Fruit fly (Drosophila melanogaster) whole organism, embryonic: ENCODE data around the gene MYPT-75D.

Experiments
- Atf3 ChIP-seq: fragments of 200-800 bp; sonication (Bioruptor generic); optimal IDR thresholded peaks from 3 replicates; lab custom pipeline; 2016; ENCODE audit warnings: missing biosample characterization, missing genetic modification characterization
- BEAF-32 ChIP-seq: fragments of 200-800 bp; sonication (Bioruptor generic); optimal IDR thresholded peaks from 3 replicates; lab custom pipeline; 2017; ENCODE audit warnings: missing biosample characterization, missing genetic modification characterization, mild to moderate bottlenecking, moderate library complexity, missing genetic modification reagents
- CG10565 ChIP-seq: fragments of 200-800 bp; sonication (Bioruptor generic); optimal IDR thresholded peaks from 3 replicates; lab custom pipeline; 2016; ENCODE audit warnings: missing biosample characterization, mild to moderate bottlenecking, missing genetic modification characterization
- CG10979 ChIP-seq: fragments of 200-800 bp; sonication (Bioruptor generic); optimal IDR thresholded peaks from 2 replicates; lab custom pipeline; 2018; ENCODE audit warnings: missing biosample characterization, mild to moderate bottlenecking, missing genetic modification characterization, moderate library complexity
- CG11247 ChIP-seq: fragments of 200-800 bp; sonication (Bioruptor generic); IDR thresholded peaks from 2 replicates; pipeline ENCODE4 v1.3.6; 2022; ENCODE audit warnings: missing biosample characterization, missing genetic modification characterization
- CG13424 ChIP-seq: fragments of 200-800 bp; sonication (Bioruptor generic); optimal IDR thresholded peaks from 2 replicates; lab custom pipeline; 2019; ENCODE audit warnings: missing biosample characterization, mild to moderate bottlenecking, missing genetic modification characterization, moderate library complexity
- CG1602 ChIP-seq: fragments of 200-800 bp; sonication (Bioruptor generic); optimal IDR thresholded peaks from 3 replicates; lab custom pipeline; 2016; ENCODE audit warnings: missing biosample characterization, missing genetic modification characterization
- CG1603 ChIP-seq: fragments of 200-800 bp; sonication (Bioruptor generic); optimal IDR thresholded peaks from 2 replicates; lab custom pipeline; 2019; ENCODE audit warnings: missing biosample characterization, mild to moderate bottlenecking, missing genetic modification characterization, moderate library complexity
- CG17385 ChIP-seq: fragments of 200-800 bp; sonication (Bioruptor generic); optimal IDR thresholded peaks from 3 replicates; lab custom pipeline; 2018; ENCODE audit warnings: missing biosample characterization, mild to moderate bottlenecking, missing genetic modification characterization
- CG1792 ChIP-seq: fragments of 200-800 bp; sonication (Bioruptor generic); optimal IDR thresholded peaks from 2 replicates; lab custom pipeline; 2016; ENCODE audit warnings: missing biosample characterization, missing genetic modification characterization
- CG2875 ChIP-seq: fragments of 200-800 bp; sonication (Bioruptor generic); optimal IDR thresholded peaks from 2 replicates; lab custom pipeline; 2017; ENCODE audit warnings: missing biosample characterization, mild to moderate bottlenecking, missing genetic modification characterization, missing genetic modification reagents
- CG3065 ChIP-seq: fragments of 200-800 bp; sonication (Bioruptor generic); optimal IDR thresholded peaks from 2 replicates; lab custom pipeline; 2016; ENCODE audit warnings: missing biosample characterization, missing genetic modification characterization
- CG5180 ChIP-seq: fragments of 200-800 bp; sonication (Bioruptor generic); optimal IDR thresholded peaks from 3 replicates; lab custom pipeline; 2017; ENCODE audit warnings: missing biosample characterization, missing genetic modification characterization, mild to moderate bottlenecking, moderate library complexity, missing genetic modification reagents
- CG6765 ChIP-seq: fragments of 200-800 bp; sonication (Bioruptor generic); optimal IDR thresholded peaks from 3 replicates; lab custom pipeline; 2017; ENCODE audit warnings: missing biosample characterization, mild to moderate bottlenecking, missing genetic modification characterization
- CG7357 ChIP-seq: fragments of 200-800 bp; sonication (Bioruptor generic); IDR thresholded peaks from 3 replicates; pipeline ENCODE4 v1.3.6; 2022; ENCODE audit warnings: missing biosample characterization, missing genetic modification characterization
- CG7928 ChIP-seq: fragments of 200-800 bp; sonication (Bioruptor generic); optimal IDR thresholded peaks from 2 replicates; lab custom pipeline; 2017; ENCODE audit warnings: missing biosample characterization, mild to moderate bottlenecking, missing genetic modification characterization
- CG9876 ChIP-seq: fragments of 200-800 bp; sonication (Bioruptor generic); optimal IDR thresholded peaks from 2 replicates; lab custom pipeline; 2016; ENCODE audit warnings: missing biosample characterization, missing genetic modification characterization
- CHES-1-like ChIP-seq: fragments of 200-800 bp; sonication (Bioruptor generic); optimal IDR thresholded peaks from 2 replicates; lab custom pipeline; 2016; ENCODE audit warnings: missing biosample characterization, missing genetic modification characterization
- D ChIP-seq, 2 experiments: fragments of 200-800 bp in 1 of 2; fragments of >200 bp in 1 of 2; sonication (Bioruptor generic) in 1 of 2; optimal IDR thresholded peaks; 2 replicates in 1 of 2; 3 replicates in 1 of 2; lab custom pipeline; 2017; ENCODE audit warnings: mild to moderate bottlenecking in 1 of 2, missing biosample characterization in 1 of 2, missing genetic modification characterization in 1 of 2, missing genetic modification reagents in 1 of 2
- Deaf1 ChIP-seq: fragments of 200-800 bp; optimal IDR thresholded peaks from 3 replicates; lab custom pipeline; 2019; ENCODE audit warnings: missing biosample characterization, mild to moderate bottlenecking, missing genetic modification characterization, moderate library complexity
- Dip2 ChIP-seq: fragments of 200-800 bp; sonication (Bioruptor generic); IDR thresholded peaks from 2 replicates; pipeline ENCODE4 v1.3.6; 2022; ENCODE audit warnings: missing biosample characterization, missing genetic modification characterization
- Eip74EF ChIP-seq, 2 experiments: fragments of 200-800 bp in 1 of 2; fragments of >200 bp in 1 of 2; sonication (Bioruptor generic) in 1 of 2; optimal IDR thresholded peaks; 2 replicates each; lab custom pipeline; 2017 to 2019; ENCODE audit warnings: missing biosample characterization in 2 of 2, missing genetic modification characterization in 2 of 2, mild to moderate bottlenecking in 1 of 2, moderate library complexity in 1 of 2
- H2.0 ChIP-seq: fragments of 200-800 bp; sonication (Bioruptor generic); IDR thresholded peaks from 2 replicates; pipeline ENCODE4 v1.3.6; 2022; ENCODE audit warnings: missing biosample characterization, missing genetic modification characterization
- Lpt ChIP-seq: fragments of >200 bp; optimal IDR thresholded peaks from 2 replicates; lab custom pipeline; 2018; ENCODE audit warnings: missing biosample characterization, missing genetic modification characterization
- Med ChIP-seq: fragments of 200-800 bp; sonication (Bioruptor generic); peaks from one replicate; lab custom pipeline; 2016; ENCODE audit warnings: missing biosample characterization, missing genetic modification characterization, mild to moderate bottlenecking, inconsistent platforms, moderate library complexity
- Nf-YC ChIP-seq: fragments of 200-800 bp; optimal IDR thresholded peaks from 3 replicates; lab custom pipeline; 2019; ENCODE audit warnings: missing biosample characterization, mild to moderate bottlenecking, missing genetic modification characterization, moderate library complexity
- Oaz ChIP-seq: fragments of 200-800 bp; sonication (Bioruptor generic); IDR thresholded peaks from 2 replicates; pipeline ENCODE4 v1.3.6; 2022; ENCODE audit warnings: missing biosample characterization, missing genetic modification characterization
- Taf1 ChIP-seq: fragments of 200-800 bp; sonication (Bioruptor generic); IDR thresholded peaks from 2 replicates; pipeline ENCODE4 v1.3.6; 2022; ENCODE audit warnings: missing biosample characterization, missing genetic modification characterization
- bsh ChIP-seq, 2 experiments: fragments of 200-800 bp; sonication (Bioruptor generic); optimal IDR thresholded peaks; 2 replicates each; lab custom pipeline; 2017 to 2018; ENCODE audit warnings: mild to moderate bottlenecking in 2 of 2, missing biosample characterization in 2 of 2, missing genetic modification characterization in 2 of 2, moderate library complexity in 1 of 2
- corto ChIP-seq: fragments of 200-800 bp; sonication (Bioruptor generic); optimal IDR thresholded peaks from 2 replicates; lab custom pipeline; 2016; ENCODE audit warnings: missing biosample characterization, mild to moderate bottlenecking, missing genetic modification characterization, moderate library complexity
- crp ChIP-seq, 2 experiments: fragments of 200-800 bp; sonication (Bioruptor generic); optimal IDR thresholded peaks; 2 replicates in 1 of 2; 3 replicates in 1 of 2; lab custom pipeline; 2017; ENCODE audit warnings: missing biosample characterization in 2 of 2, missing genetic modification characterization in 2 of 2, mild to moderate bottlenecking in 1 of 2, moderate library complexity in 1 of 2
- danr ChIP-seq: fragments of 200-800 bp; sonication (Bioruptor generic); IDR thresholded peaks from 2 replicates; pipeline ENCODE4 v1.3.6; 2022; ENCODE audit warnings: missing biosample characterization, missing genetic modification characterization
- fd64A ChIP-seq: fragments of 200-800 bp; sonication (Bioruptor generic); optimal IDR thresholded peaks from 3 replicates; lab custom pipeline; 2018; ENCODE audit warnings: missing biosample characterization, mild to moderate bottlenecking, missing genetic modification characterization
- lab ChIP-seq: fragments of 200-800 bp; sonication (Bioruptor generic); optimal IDR thresholded peaks from 3 replicates; lab custom pipeline; 2017; ENCODE audit warnings: missing biosample characterization, missing genetic modification characterization, mild to moderate bottlenecking, moderate library complexity, missing genetic modification reagents
- mam ChIP-seq: fragments of 200-800 bp; sonication (Bioruptor generic); optimal IDR thresholded peaks from 3 replicates; lab custom pipeline; 2016; ENCODE audit warnings: missing biosample characterization, missing genetic modification characterization
- mirr ChIP-seq: fragments of 200-800 bp; sonication (Bioruptor generic); optimal IDR thresholded peaks from 3 replicates; lab custom pipeline; 2018; ENCODE audit warnings: missing biosample characterization, mild to moderate bottlenecking, missing genetic modification characterization
- nerfin-2 ChIP-seq: fragments of 200-800 bp; sonication (Bioruptor generic); IDR thresholded peaks from 2 replicates; pipeline ENCODE4 v1.3.6; 2022; ENCODE audit warnings: missing biosample characterization, missing genetic modification characterization; ENCODE audit not compliant: partially characterized antibody
- phol ChIP-seq: fragments of 200-800 bp; sonication (Bioruptor generic); optimal IDR thresholded peaks from 3 replicates; lab custom pipeline; 2018; ENCODE audit warnings: missing biosample characterization, mild to moderate bottlenecking, missing genetic modification characterization, moderate library complexity
- ranshi ChIP-seq: fragments of 200-800 bp; sonication (Bioruptor generic); IDR thresholded peaks from 2 replicates; pipeline ENCODE4 v1.3.6; 2022; ENCODE audit warnings: missing biosample characterization, missing genetic modification characterization
- scrt ChIP-seq: fragments of 200-800 bp; sonication (Bioruptor generic); optimal IDR thresholded peaks from 2 replicates; lab custom pipeline; 2018; ENCODE audit warnings: missing biosample characterization, mild to moderate bottlenecking, missing genetic modification characterization, moderate library complexity
- sens ChIP-seq: fragments of 200-800 bp; sonication (Bioruptor generic); peaks from one replicate; lab custom pipeline; 2016; ENCODE audit warnings: missing biosample characterization, missing genetic modification characterization
- slp2 ChIP-seq: fragments of 200-800 bp; sonication (Bioruptor generic); optimal IDR thresholded peaks from 2 replicates; lab custom pipeline; 2016; ENCODE audit warnings: missing biosample characterization, missing genetic modification characterization
- tll ChIP-seq, 2 experiments: fragments of 200-800 bp in 1 of 2; fragments of >200 bp in 1 of 2; sonication (Bioruptor generic) in 1 of 2; optimal IDR thresholded peaks; 2 replicates each; lab custom pipeline; 2017 to 2019; ENCODE audit warnings: missing biosample characterization in 2 of 2, missing genetic modification characterization in 2 of 2, mild to moderate bottlenecking in 1 of 2, moderate library complexity in 1 of 2
- tna ChIP-seq: fragments of 200-800 bp; sonication (Bioruptor generic); IDR thresholded peaks from 2 replicates; pipeline ENCODE4 v1.3.6; 2022; ENCODE audit warnings: missing biosample characterization, missing genetic modification characterization; ENCODE audit not compliant: partially characterized antibody
- ttk ChIP-seq: fragments of 200-800 bp; sonication (Bioruptor generic); IDR thresholded peaks from 2 replicates; pipeline ENCODE4 v2.1.2; 2022; ENCODE audit warnings: missing biosample characterization, missing genetic modification characterization
- tx ChIP-seq: fragments of 200-800 bp; sonication (Bioruptor generic); optimal IDR thresholded peaks from 2 replicates; lab custom pipeline; 2016; ENCODE audit warnings: missing biosample characterization, missing genetic modification characterization
- usp ChIP-seq: fragments of >200 bp; optimal IDR thresholded peaks from 2 replicates; lab custom pipeline; 2017; ENCODE audit warnings: missing biosample characterization, missing genetic modification characterization
- vfl ChIP-seq: fragments of 200-800 bp; sonication (Bioruptor generic); optimal IDR thresholded peaks from 2 replicates; lab custom pipeline; 2016; ENCODE audit warnings: missing biosample characterization, missing genetic modification characterization
- yki ChIP-seq: fragments of >200 bp; optimal IDR thresholded peaks from 3 replicates; lab custom pipeline; 2018
- zen ChIP-seq: fragments of 200-800 bp; sonication (Bioruptor generic); optimal IDR thresholded peaks from 3 replicates; lab custom pipeline; 2018; ENCODE audit warnings: missing biosample characterization, mild to moderate bottlenecking, missing genetic modification characterization, moderate library complexity

Gene MYPT-75D

DNA sequence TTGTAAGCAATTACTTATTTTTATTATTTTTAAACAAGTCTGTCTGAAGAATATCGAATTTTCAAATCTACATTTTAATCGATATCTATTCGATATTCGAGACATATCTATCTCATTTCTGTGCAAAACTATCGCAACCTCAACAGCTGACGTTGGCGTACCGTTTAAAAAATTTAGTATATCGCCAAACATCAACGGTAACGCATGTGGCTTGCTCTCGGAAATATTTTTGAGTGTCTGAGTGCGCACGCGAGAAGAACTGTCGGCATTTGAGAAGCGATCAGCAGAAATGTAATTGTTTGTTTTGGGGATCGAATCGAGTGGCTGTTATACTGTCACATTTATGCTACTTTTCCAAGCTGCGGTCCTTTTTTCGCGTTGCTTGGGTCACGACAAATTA lies at the start of gene MYPT-75D (continued):
- peak in 1 of 2 experiments; percentile 19 for TF ChIP-seq Eip74EF (GFP tag; optimal IDR thresholded peaks at IDR 0.05; lab: Kevin White, UChicago)
- peak; percentile 23 for TF ChIP-seq phol (tag; lab: Kevin White, UChicago)
- TF ChIP-seq ttk (GFP tag; lab: Robert Waterston, UW): no peak
- no peak for TF ChIP-seq vfl (GFP tag; lab: Kevin White, UChicago)
- no peak for TF ChIP-seq CG7357 (GFP tag; lab: Robert Waterston, UW)
- no peak for TF ChIP-seq CG2875 (GFP tag; lab: Kevin White, UChicago)
- no peak for TF ChIP-seq Atf3 (GFP tag; lab: Kevin White, UChicago)
- TF ChIP-seq CG17385 (GFP tag; lab: Kevin White, UChicago): peak; percentile 52
- TF ChIP-seq mirr (GFP tag; lab: Kevin White, UChicago): peak; percentile 44
- no peak for TF ChIP-seq CG3065 (GFP tag; lab: Kevin White, UChicago)
- TF ChIP-seq H2.0 (GFP tag; lab: Robert Waterston, UW): no peak
- peak; percentile 47 for TF ChIP-seq Deaf1
- TF ChIP-seq CG9876 (GFP tag; lab: Kevin White, UChicago): no peak
- TF ChIP-seq danr (GFP tag; lab: Robert Waterston, UW): no peak
- no peak for TF ChIP-seq D (optimal IDR thresholded peaks at IDR 0.05; lab: Kevin White, UChicago)
- TF ChIP-seq D (GFP tag; optimal IDR thresholded peaks at IDR 0.05; lab: Kevin White, UChicago): no peak
- TF ChIP-seq CG10979: peak; percentile 6
- TF ChIP-seq Nf-YC: peak; percentile 20
- TF ChIP-seq crp (GFP tag; optimal IDR thresholded peaks at IDR 0.05; lab: Kevin White, UChicago): peak; percentile 57 to 95
- no peak for TF ChIP-seq Taf1
- TF ChIP-seq zen (tag; lab: Kevin White, UChicago): peak; percentile 17
- peak; percentile 90 for TF ChIP-seq sens (GFP tag; lab: Kevin White, UChicago)
- peak in 1 of 2 experiments; percentile 9 for TF ChIP-seq tll (GFP tag; optimal IDR thresholded peaks at IDR 0.05; lab: Kevin White, UChicago)
- TF ChIP-seq yki (lab: Kevin White, UChicago): no peak
- no peak for TF ChIP-seq slp2 (GFP tag; lab: Kevin White, UChicago)
- no peak for TF ChIP-seq Lpt
- TF ChIP-seq CG1602: no peak
- TF ChIP-seq Oaz (GFP tag; lab: Robert Waterston, UW): no peak
- no peak for TF ChIP-seq CG1792 (GFP tag; lab: Kevin White, UChicago)
- peak; percentile 78 for TF ChIP-seq CG1603 (tag; lab: Kevin White, UChicago)
- no peak for TF ChIP-seq tx (GFP tag; lab: Kevin White, UChicago)
- no peak for TF ChIP-seq usp (GFP tag; lab: Kevin White, UChicago)
- no peak for TF ChIP-seq fd64A (GFP tag; lab: Kevin White, UChicago)
- no peak for TF ChIP-seq corto (GFP tag; lab: Kevin White, UChicago)
- TF ChIP-seq Med (GFP tag; lab: Kevin White, UChicago): peak; percentile 93
- TF ChIP-seq CG11247: no peak
- no peak for TF ChIP-seq Dip2 (GFP tag; lab: Robert Waterston, UW)
- TF ChIP-seq CHES-1-like (GFP tag; lab: Kevin White, UChicago): peak; percentile 62
- peak; percentile 45 for TF ChIP-seq nerfin-2 (GFP tag; lab: Robert Waterston, UW)
- TF ChIP-seq CG6765: no peak
- TF ChIP-seq scrt (GFP tag; lab: Kevin White, UChicago): no peak
- no peak for TF ChIP-seq CG5180 (GFP tag; lab: Kevin White, UChicago)
- TF ChIP-seq ranshi: peak; percentile 5; the same call in 1 of the 2 replicates
- peak; percentile 89 for TF ChIP-seq tna (GFP tag; lab: Robert Waterston, UW)
- peak; percentile 89 for TF ChIP-seq BEAF-32
- TF ChIP-seq bsh (GFP tag; optimal IDR thresholded peaks at IDR 0.05; lab: Kevin White, UChicago): peak in 1 of 2 experiments; percentile 15
- TF ChIP-seq mam (GFP tag; lab: Kevin White, UChicago): peak; percentile 22
- TF ChIP-seq lab (GFP tag; lab: Kevin White, UChicago): peak; percentile 28
- TF ChIP-seq CG13424 (tag; lab: Kevin White, UChicago): peak; percentile 11
- no peak for TF ChIP-seq CG7928
- no peak for TF ChIP-seq CG10565 (GFP tag; lab: Kevin White, UChicago)
